Worm (Caenorhabditis elegans) whole organism, L4/young adult: ENCODE measurements around the gene gpa-2.

ENCODE experiments used
- W03F9.2 ChIP-seq: fragments of 150-350 bp; optimal IDR thresholded peaks from 2 replicates; lab custom pipeline; 2014; ENCODE audit warnings: missing biosample characterization, missing genetic modification characterization
- dao-5 ChIP-seq: sonication (generic microtip); optimal IDR thresholded peaks from 2 replicates; lab custom pipeline; 2016; ENCODE audit warnings: missing genotype, missing genetic modification characterization, moderate library complexity, missing compliant biosample characterization
- him-1 ChIP-seq: sonication (generic microtip); optimal IDR thresholded peaks from 2 replicates; lab custom pipeline; 2016; ENCODE audit warnings: missing genotype, missing genetic modification reagents, missing genetic modification characterization, missing compliant biosample characterization

gpa-2 gene

DNA sequence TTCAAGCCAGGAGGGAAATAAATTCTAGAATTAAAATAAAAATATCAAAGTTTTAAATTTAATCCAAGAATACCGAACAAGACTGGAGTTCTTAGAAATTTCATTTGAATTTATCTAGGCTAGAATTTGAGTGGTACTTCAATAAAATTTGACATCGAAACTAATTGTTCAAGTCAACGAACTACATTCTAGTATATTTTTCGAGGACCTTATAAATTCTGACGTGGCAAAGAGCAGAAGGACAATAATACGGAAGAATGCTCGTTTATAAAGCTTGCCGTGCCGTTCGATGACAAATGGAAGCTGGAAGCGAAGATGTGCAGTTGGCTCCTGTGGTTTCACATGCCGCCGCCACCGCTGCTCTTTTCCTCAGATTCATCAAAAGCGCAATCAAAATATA is 30.0 kb downstream of the gpa-2 start:
- TF ChIP-seq W03F9.2 (tag; lab: Kevin White, UChicago) (no peak), dao-5 (no peak), him-1 (tag; lab: Kevin White, UChicago) (no peak)

DNA sequence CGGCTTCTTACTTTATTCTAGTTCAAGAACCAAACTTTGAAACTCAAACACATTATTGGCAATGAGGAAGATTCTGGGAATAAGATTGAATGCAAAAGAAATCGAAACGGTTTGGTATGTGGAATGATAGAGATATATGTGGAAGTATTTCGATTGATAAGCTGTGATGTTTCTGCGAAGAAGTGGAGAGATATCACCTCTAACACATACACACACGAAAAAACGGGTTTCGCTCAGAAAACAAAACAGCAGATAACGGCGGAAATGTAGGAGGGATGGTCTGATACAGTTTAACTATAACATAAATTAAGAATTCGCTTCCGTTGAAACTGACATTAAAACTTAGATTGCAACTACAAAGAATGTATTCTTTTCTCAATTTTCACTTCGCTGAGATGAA is 30.5 kb downstream of the gpa-2 start:
- TF ChIP-seq him-1 (tag; lab: Kevin White, UChicago) (no peak), dao-5 (no peak), W03F9.2 (tag; lab: Kevin White, UChicago) (no peak)

DNA sequence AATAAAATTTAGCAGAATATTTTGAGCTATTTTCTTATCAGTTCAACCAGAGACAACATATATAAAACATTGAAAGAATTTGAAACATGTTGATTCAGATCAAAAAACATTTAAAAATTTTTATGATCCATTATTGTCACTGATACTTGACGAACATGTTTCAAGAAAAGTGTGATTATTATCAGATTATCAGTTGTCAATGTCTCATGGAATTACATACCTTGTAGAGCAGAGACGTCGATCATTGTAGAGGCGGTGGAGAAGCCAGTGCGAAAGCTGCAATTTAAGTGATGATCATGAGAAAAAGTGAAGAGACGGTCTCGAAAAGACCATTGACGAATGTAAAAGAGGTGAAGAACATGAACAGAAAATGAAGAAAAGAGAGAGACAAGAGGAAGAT is 31.6 kb downstream of the gpa-2 start, which contains the start of gene F52E1.9:
Gene F52E1.9, minus strand, starts transcription at position 278 of the 400 bp plus-strand sequence.
- no peak for TF ChIP-seq him-1 (tag; lab: Kevin White, UChicago)
- TF ChIP-seq W03F9.2 (tag; lab: Kevin White, UChicago): no peak
- no peak for TF ChIP-seq dao-5

DNA sequence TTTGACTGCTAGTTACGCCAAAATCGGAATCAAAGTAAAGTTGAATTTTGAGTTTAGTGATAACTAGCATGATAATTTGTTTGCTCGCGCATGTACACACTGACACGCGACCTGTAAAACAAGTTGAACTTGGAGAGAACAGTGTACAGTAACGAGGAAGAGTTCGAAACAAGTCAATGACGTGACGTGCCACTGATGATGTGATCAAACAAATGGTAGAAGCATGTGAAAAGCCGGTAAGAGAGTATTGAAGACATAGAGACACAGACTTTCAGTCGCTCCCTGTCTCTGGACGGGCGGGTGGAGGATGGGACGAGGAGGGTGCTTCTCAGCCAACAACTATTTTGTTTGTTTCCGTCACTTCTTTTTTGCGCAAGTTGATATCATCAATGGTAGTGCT is 32.3 kb downstream of the gpa-2 start:
- TF ChIP-seq him-1 (tag; lab: Kevin White, UChicago): no peak

DNA sequence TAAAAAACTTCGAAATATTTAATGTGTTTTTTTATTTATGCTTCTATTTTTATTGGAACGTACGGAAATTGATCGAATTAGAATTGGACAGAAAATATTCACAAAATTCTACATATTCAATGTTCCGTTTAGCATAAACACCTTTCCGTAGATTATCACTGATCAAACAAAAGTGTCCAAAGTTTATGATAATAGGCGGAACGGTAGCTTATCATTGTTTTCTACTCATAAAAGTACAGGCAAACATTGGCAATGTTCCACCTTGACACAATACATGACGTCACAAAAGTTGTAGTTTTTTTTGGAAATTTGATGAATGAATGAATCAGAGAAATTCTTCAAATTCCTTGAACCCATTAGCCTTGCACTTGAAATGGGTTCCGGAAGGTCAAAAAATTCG is 33.1 kb downstream of the gpa-2 start:
- TF ChIP-seq him-1 (tag; lab: Kevin White, UChicago) (no peak), W03F9.2 (tag; lab: Kevin White, UChicago) (no peak), dao-5 (no peak)

DNA sequence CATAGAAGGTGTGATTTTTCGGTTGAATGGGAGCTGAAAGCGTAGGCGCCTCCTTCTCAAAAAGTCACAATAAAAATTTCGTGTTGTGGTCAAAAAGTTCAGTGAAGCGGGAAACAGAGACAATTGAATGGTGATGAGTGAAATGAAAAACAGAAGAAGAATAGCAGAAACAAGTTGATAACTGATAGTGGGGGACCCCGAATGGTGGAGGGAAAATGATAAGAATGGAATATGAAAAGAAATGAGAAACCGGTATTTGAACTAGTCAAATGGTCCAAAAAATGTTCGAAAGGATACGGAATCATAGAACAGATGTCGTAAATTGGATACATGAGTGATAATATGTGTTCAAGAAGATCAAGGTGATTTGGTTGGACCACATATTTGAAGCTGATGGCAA is 33.5 kb downstream of the gpa-2 start:
- TF ChIP-seq W03F9.2 (tag; lab: Kevin White, UChicago): no peak
- TF ChIP-seq him-1 (tag; lab: Kevin White, UChicago): no peak
- TF ChIP-seq dao-5: no peak

DNA sequence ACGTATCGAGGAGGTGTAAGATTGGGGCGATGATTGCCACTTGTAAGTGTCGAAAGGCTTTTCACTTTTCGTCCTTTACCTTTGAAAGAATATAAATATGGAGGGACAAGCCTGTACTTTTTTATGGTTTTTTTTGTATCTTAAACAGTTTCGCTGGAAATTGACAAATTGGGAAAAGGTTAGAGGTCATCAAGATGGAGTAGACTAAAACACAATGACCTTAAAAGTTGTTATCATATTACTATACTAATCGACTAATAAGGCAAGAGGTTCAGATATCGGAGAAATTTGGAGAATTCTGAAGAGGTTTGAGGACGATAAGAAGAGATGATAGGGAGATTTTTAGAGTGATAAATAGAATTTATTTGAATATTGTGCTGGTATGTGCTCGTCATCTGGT is 35.4 kb downstream of the gpa-2 start:
- TF ChIP-seq dao-5: no peak
- no peak for TF ChIP-seq W03F9.2 (tag; lab: Kevin White, UChicago)
- no peak for TF ChIP-seq him-1 (tag; lab: Kevin White, UChicago)

DNA sequence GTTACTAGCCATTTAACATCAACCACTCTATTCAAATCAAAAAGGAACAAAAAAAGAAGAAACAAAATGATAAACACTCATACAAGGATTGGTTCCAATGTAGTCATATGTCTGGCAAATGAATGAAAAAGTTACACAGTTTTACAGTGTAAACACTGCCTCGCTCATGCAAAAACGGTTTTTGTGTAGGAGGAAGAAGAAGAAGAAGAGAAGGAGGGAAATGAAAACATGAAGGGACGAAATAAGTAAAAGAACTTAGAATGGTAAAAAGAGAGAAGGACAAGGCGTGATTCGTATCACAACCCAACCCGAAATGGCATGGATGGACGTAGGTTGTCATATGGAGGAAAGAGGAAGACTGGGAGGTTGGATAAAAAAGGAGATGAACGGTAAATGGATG is 36.1 kb downstream of the gpa-2 start:
- TF ChIP-seq him-1 (tag; lab: Kevin White, UChicago) (no peak), dao-5 (no peak), W03F9.2 (tag; lab: Kevin White, UChicago) (no peak)

DNA sequence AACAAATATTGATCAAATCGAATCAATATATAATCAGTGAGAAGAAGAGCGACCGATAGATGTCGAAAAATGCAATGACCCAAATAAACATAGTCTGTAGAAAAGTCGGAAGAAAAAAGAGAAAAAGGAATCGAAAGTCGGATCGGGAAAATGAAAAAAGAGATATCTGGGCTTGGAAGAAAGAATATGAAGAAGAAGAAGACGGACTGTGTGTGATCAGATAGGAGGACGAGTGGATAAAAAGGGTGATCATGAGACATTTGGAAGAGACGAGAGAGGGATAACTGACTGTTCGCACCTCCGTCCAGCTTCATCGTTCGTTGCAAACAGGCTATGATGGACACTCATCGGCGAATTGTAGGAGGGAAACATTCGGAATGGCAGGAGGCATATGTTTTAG is 38.8 kb downstream of the gpa-2 start:
- TF ChIP-seq him-1 (tag; lab: Kevin White, UChicago) (no peak), W03F9.2 (tag; lab: Kevin White, UChicago) (no peak), dao-5 (no peak)

DNA sequence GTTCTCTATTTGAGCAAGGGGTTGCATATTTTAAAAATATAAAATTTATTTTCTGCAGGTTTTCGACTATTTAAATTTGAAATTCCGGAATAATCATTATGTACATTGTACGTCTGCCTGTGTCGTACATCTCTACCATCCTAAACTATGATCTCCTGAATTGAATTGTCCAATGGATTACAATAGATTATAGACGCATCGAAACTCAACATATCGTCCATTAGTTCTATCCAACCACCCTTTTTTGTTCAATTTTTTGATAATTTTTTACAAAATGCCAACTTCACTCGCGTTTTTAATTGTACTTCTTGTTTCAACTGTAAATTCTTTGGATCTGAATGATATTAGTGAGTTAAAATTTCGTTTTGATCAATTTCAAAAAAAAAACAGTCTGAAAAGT is 39.6 kb downstream of the gpa-2 start, which contains the start of gene F52E1.2:
Gene F52E1.2, plus strand, starts transcription at position 190 of the 400 bp plus-strand sequence.
- TF ChIP-seq him-1 (tag; lab: Kevin White, UChicago): no peak
- no peak for TF ChIP-seq W03F9.2 (tag; lab: Kevin White, UChicago)
- TF ChIP-seq dao-5: no peak

DNA sequence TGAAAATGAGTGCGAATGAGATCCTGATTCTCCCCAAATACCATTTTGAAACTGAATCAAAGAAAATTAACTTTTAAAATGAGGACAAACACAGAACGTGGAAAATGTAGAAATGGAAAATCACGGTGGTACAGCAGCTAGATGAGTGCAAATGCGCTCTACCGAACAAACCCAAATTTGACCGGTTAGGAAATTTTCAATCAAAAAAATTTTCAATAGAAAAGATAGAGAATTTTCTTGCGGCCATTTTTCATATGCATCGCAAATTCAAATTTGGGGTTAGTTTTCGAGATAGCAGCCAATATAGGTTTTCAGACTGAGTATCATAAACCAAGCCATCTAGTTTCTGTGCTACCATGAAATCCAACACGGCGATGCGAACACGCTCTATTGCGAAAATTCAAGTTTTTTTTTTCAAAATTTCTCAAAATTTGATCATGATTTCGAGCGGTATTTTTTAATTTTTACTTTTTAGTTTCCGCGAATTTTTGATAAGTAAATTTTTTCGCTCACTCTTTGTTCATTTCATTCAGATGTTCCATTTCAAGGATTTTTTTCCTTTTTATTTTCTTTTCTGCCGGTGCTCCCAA is 42.7 kb downstream of the gpa-2 start, which contains the start of gene vha-18:
Gene vha-18, minus strand, starts transcription at position 51 of the 590 bp plus-strand sequence.
- TF ChIP-seq dao-5: no peak
- no peak for TF ChIP-seq him-1 (tag; lab: Kevin White, UChicago)
- no peak for TF ChIP-seq W03F9.2 (tag; lab: Kevin White, UChicago)

DNA sequence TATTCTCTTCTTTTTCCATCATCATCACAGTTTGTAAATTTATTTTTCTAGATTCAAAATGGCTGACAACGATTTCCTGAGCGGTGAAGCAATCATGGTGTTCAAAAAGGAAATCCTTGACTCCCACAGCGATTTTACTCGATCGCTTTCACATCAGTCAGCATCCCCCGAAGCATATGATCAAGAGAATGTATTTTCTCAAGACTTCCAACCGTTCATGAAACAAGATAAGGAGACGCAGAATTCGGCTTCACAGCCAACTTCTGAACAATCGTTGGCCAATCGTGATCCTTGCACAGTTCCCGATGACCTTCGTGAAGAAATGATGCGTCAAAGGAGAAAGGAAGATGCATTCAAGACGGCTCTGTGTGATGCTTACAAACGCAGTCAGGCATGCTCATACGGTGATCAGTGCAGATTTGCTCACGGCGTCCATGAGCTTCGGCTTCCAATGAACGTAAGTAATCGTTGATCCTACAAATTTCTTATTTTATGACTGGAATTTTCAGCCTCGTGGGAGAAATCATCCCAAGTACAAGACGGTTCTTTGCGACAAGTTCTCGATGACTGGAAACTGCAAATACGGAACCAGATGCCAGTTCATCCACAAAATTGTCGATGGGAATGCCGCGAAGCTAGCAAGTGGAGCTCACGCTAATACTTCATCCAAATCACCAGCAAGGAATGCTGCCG is 43.4 kb downstream of the gpa-2 start, which contains the start of gene pos-1:
Gene pos-1, plus strand, starts transcription at position 51 of the 693 bp plus-strand sequence.
- no peak for TF ChIP-seq dao-5
- no peak for TF ChIP-seq W03F9.2 (tag; lab: Kevin White, UChicago)
- no peak for TF ChIP-seq him-1 (tag; lab: Kevin White, UChicago)

DNA sequence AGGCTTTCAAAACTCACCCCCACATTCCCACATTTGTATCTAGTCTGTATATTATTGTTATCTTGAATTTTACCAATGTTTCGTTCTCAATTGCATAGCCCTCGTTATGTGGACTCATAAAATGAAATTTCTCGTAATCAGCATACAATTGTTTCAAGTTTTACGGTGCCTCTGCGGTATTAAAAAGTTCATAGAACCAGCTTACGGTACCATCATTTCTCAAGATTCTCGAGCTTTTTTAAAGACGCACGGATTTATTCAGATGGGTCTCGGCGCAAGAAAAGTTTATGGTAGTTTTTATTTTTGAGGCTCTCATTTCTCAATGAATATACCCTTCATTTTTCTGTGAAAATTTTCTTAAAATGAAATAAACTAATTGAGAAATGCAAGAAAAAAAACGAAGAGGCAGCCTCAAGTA is 44.3 kb downstream of the gpa-2 start:
- TF ChIP-seq him-1 (tag; lab: Kevin White, UChicago): no peak
- peak; percentile 51 for TF ChIP-seq dao-5

DNA sequence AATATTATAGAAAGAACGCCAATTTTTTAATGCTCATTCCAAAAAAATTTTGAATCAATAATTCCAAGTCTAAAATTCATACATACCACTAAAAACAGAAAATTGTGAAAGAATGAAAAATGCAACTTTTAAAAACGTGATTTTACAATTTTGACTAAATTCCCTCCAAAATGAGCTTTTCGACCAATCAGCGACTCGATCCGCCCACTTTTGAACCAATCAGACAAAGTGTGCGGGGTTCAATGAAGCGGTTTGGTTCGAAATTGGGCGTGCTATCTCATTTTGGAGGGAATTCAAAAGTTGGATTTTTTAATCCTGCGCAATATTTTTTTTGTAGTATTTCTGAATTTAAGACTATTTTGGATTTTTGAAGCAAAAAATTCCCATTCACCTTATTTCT is 46.5 kb downstream of the gpa-2 start:
- TF ChIP-seq W03F9.2 (tag; lab: Kevin White, UChicago) (no peak), him-1 (tag; lab: Kevin White, UChicago) (no peak), dao-5 (no peak)
